Fruit fly (Drosophila melanogaster): Measurements from ENCODE around the gene Faf2.
A peak's percentile ranks its signal among the peaks of the same experiment; 100 is the strongest.

Faf2 gene

DNA sequence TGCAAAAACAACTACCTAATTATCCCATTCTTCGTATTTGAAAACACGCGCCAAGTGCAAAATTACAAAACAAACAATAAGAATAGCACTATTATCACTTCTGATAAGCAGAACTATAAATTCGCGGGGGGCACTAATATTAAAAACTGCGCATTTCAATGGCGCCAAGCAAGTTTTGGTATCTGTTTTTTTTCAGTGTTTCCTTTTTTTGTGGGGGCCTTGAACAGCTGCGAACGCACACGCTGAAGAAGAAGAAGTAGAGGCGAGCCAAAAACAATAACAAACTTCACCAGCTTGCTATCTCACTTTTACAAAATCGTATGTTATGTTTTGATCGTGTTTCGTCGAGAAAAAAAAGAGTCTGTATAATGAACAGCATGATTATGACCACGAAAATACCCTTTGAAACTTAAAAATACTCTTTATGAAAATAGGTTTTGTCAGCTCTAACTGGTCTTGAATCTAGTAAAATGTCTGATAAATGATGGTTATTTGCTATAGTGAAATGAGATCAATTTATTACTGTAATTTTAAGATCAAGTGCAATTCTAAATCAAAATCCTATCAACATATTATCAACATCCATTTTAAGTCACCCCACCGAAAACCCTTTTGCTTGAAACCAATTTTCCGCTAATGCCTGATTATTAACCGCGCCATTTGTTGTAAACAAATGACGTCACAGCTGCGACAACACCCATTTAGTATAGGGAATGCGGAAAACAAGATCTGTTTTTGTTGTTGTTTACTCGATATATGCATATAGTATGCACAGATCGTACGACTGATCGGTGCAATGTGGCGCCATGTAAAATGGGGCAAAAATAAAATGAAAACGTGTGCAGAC, 14.4 kb downstream of the Faf2 start (continued):
- TF ChIP-seq YL-1 (GFP tag; optimal IDR thresholded peaks at IDR 0.05) (peak; percentile 12), Atf6 (GFP tag; IDR thresholded peaks at IDR 0.05) (peak; percentile 45; the same call in 1 of the 2 replicates), CG7987 (GFP tag; optimal IDR thresholded peaks at IDR 0.05) (peak; percentile 75), gce (GFP tag; IDR thresholded peaks at IDR 0.05) (peak; percentile 76; the same call in 2 of the 3 replicates), ftz-f1 (GFP tag; optimal IDR thresholded peaks at IDR 0.05) (peak; percentile 97), ato (GFP tag; IDR thresholded peaks at IDR 0.05; ENCODE audit: partially characterized antibody) (no peak), CG8944 (GFP tag; optimal IDR thresholded peaks at IDR 0.05) (peak; percentile 52), Ada2b (GFP tag; IDR thresholded peaks at IDR 0.05) (peak; percentile 67; the same call in 1 of the 2 replicates), CG15479 (GFP tag; optimal IDR thresholded peaks at IDR 0.05) (no peak), Ssrp (tag; optimal IDR thresholded peaks at IDR 0.05) (peak; percentile 14), usp (GFP tag; optimal IDR thresholded peaks at IDR 0.05) (no peak), Sox102F (GFP tag; optimal IDR thresholded peaks at IDR 0.05) (peak; percentile 49), CG1603 (tag; optimal IDR thresholded peaks at IDR 0.05) (peak; percentile 59), bab2 (GFP tag; optimal IDR thresholded peaks at IDR 0.05) (peak; percentile 51), maf-S (GFP tag; optimal IDR thresholded peaks at IDR 0.05) (peak; percentile 50), tio (GFP tag; optimal IDR thresholded peaks at IDR 0.05) (peak; percentile 46), jumu (GFP tag; optimal IDR thresholded peaks at IDR 0.05) (peak; percentile 67), Awh (GFP tag; IDR thresholded peaks at IDR 0.05) (0 out of 2 replicates have a peak, but pooled peaks have one; percentile 33), bsh (GFP tag; optimal IDR thresholded peaks at IDR 0.05) (peak; percentile 17 to 53), seq (GFP tag; IDR thresholded peaks at IDR 0.05) (peak; percentile 55; the same call in 1 of the 2 replicates), sens-2 (GFP tag; IDR thresholded peaks at IDR 0.05) (no peak), Aef1 (GFP tag; IDR thresholded peaks at IDR 0.05) (peak; percentile 78), CG17829 (tag; optimal IDR thresholded peaks at IDR 0.05) (peak; percentile 30), CG31388 (GFP tag; optimal IDR thresholded peaks at IDR 0.05) (peak; percentile 35), CG12769 (tag; optimal IDR thresholded peaks at IDR 0.05) (peak; percentile 52), D19A (tag; optimal IDR thresholded peaks at IDR 0.05) (peak; percentile 90), Oaz (GFP tag; IDR thresholded peaks at IDR 0.05) (no peak), tll (GFP tag; optimal IDR thresholded peaks at IDR 0.05) (no peak), Hr51 (GFP tag; optimal IDR thresholded peaks at IDR 0.05) (peak; percentile 27 to 43), CG9609 (GFP tag; optimal IDR thresholded peaks at IDR 0.05) (peak; percentile 72), pita (GFP tag; optimal IDR thresholded peaks at IDR 0.05) (no peak), CG10366 (GFP tag; IDR thresholded peaks at IDR 0.05) (peak; percentile 68), ab (GFP tag; optimal IDR thresholded peaks at IDR 0.05) (peak; percentile 27), Xbp1 (GFP tag; optimal IDR thresholded peaks at IDR 0.05) (peak; percentile 70), Kr (GFP tag; optimal IDR thresholded peaks at IDR 0.05) (no peak), dan (GFP tag; IDR thresholded peaks at IDR 0.05) (no peak), Poxn (GFP tag; IDR thresholded peaks at IDR 0.05) (no peak), CG11456 (GFP tag; IDR thresholded peaks at IDR 0.05) (peak; percentile 81), HmgD (GFP tag; optimal IDR thresholded peaks at IDR 0.05) (no peak), Drgx (GFP tag; IDR thresholded peaks at IDR 0.05) (peak; percentile 43; the same call in 1 of the 2 replicates), zfh2 (GFP tag; optimal IDR thresholded peaks at IDR 0.05) (peak; percentile 58), CG14710 (tag; optimal IDR thresholded peaks at IDR 0.05) (peak; percentile 49), CG11696 (GFP tag; IDR thresholded peaks at IDR 0.05) (peak; percentile 46; the same call in 1 of the 2 replicates), CG17568 (GFP tag; optimal IDR thresholded peaks at IDR 0.05) (no peak), kah (GFP tag; optimal IDR thresholded peaks at IDR 0.05) (no peak), CG12299 (tag; optimal IDR thresholded peaks at IDR 0.05) (peak; percentile 31), dmrt99B (tag; optimal IDR thresholded peaks at IDR 0.05) (peak; percentile 46), NFAT (GFP tag; IDR thresholded peaks at IDR 0.05) (peak; percentile 76), Hey (tag; optimal IDR thresholded peaks at IDR 0.05) (no peak)
